Fruit fly (Drosophila melanogaster) S2 (cell line): ENCODE results near the gene sunn.

Experiments used
- CG8478 ChIP-seq: fragments of >200 bp; optimal IDR thresholded peaks from 2 replicates; lab custom pipeline; 2018
- CTCF ChIP-seq, 2 experiments: fragments of >200 bp; optimal IDR thresholded peaks; 2 replicates each; lab custom pipeline; 2018

sunn gene

dm6 chr3L:11728147-11728546 lies at the start of gene sunn:
sunn (plus strand) TSS chr3L:11728348.
- TF ChIP-seq CG8478 (lab: Kevin White, UChicago) (no peak), CTCF (optimal IDR thresholded peaks at IDR 0.05; lab: Kevin White, UChicago) (no peak)

- TF ChIP-seq CG8478 (lab: Kevin White, UChicago) (no peak), CTCF (optimal IDR thresholded peaks at IDR 0.05; lab: Kevin White, UChicago) (no peak)
These were observed 47.9 kb upstream of the sunn start, which contains the start of gene CG32085 for dm6 chr3L:11680298-11680697. CG32085 (minus strand) TSS chr3L:11680344.

dm6 chr3L:11681794-11682193 lies 46.4 kb upstream of the sunn start, which contains the start of gene TfIIEalpha:
TfIIEalpha (plus strand) TSS chr3L:11682038.
- no peak for TF ChIP-seq CG8478 (lab: Kevin White, UChicago)
- peak; percentile 41 to 56 for TF ChIP-seq CTCF (optimal IDR thresholded peaks at IDR 0.05; lab: Kevin White, UChicago)

- TF ChIP-seq CTCF (optimal IDR thresholded peaks at IDR 0.05; lab: Kevin White, UChicago) = no peak
- TF ChIP-seq CG8478 (lab: Kevin White, UChicago) = no peak
These were observed 44.2 kb upstream of the sunn start, which contains the start of gene Sugb for dm6 chr3L:11683819-11684521. Sugb (plus strand) TSS chr3L:11683980.

- TF ChIP-seq CG8478 (lab: Kevin White, UChicago) (no peak), CTCF (optimal IDR thresholded peaks at IDR 0.05; lab: Kevin White, UChicago) (no peak)
These were observed 43.7 kb upstream of the sunn start for dm6 chr3L:11684522-11684851.

dm6 chr3L:11685876-11686275 lies 42.3 kb upstream of the sunn start:
- TF ChIP-seq CG8478 (lab: Kevin White, UChicago) = no peak
- TF ChIP-seq CTCF (optimal IDR thresholded peaks at IDR 0.05; lab: Kevin White, UChicago) = no peak

dm6 chr3L:11689832-11690602 lies 38.1 kb upstream of the sunn start:
- TF ChIP-seq CTCF (optimal IDR thresholded peaks at IDR 0.05; lab: Kevin White, UChicago) (no peak), CG8478 (lab: Kevin White, UChicago) (no peak)

dm6 chr3L:11691203-11691797 lies 36.8 kb upstream of the sunn start, which contains the start of the genes Pldn and CG14135:
Pldn (minus strand) TSS chr3L:11691399.
CG14135 (plus strand) TSS chr3L:11691571.
- TF ChIP-seq CTCF (optimal IDR thresholded peaks at IDR 0.05; lab: Kevin White, UChicago) = peak in 1 of 2 experiments; percentile 12
- TF ChIP-seq CG8478 (lab: Kevin White, UChicago) = no peak

dm6 chr3L:11692853-11693252 lies 35.3 kb upstream of the sunn start:
- no peak for TF ChIP-seq CTCF (optimal IDR thresholded peaks at IDR 0.05; lab: Kevin White, UChicago)
- no peak for TF ChIP-seq CG8478 (lab: Kevin White, UChicago)

dm6 chr3L:11695063-11695462 lies 33.1 kb upstream of the sunn start:
- TF ChIP-seq CG8478 (lab: Kevin White, UChicago) = no peak
- TF ChIP-seq CTCF (optimal IDR thresholded peaks at IDR 0.05; lab: Kevin White, UChicago) = no peak

- no peak for TF ChIP-seq CG8478 (lab: Kevin White, UChicago)
- TF ChIP-seq CTCF (optimal IDR thresholded peaks at IDR 0.05; lab: Kevin White, UChicago) = no peak
These were observed 32.3 kb upstream of the sunn start for dm6 chr3L:11695827-11696226.

- TF ChIP-seq CG8478 (lab: Kevin White, UChicago) (no peak), CTCF (optimal IDR thresholded peaks at IDR 0.05; lab: Kevin White, UChicago) (peak in 1 of 2 experiments; percentile 5)
These were observed 31.6 kb upstream of the sunn start, which contains the start of gene Dph1 for dm6 chr3L:11696294-11697116. Dph1 (minus strand) TSS chr3L:11696963.

dm6 chr3L:11699163-11699562 lies 29.0 kb upstream of the sunn start, which contains the start of gene Dnai2:
Dnai2 (minus strand) TSS chr3L:11699263.
- TF ChIP-seq CG8478 (lab: Kevin White, UChicago) = no peak
- no peak for TF ChIP-seq CTCF (optimal IDR thresholded peaks at IDR 0.05; lab: Kevin White, UChicago)

- TF ChIP-seq CG8478 (lab: Kevin White, UChicago) = no peak
- no peak for TF ChIP-seq CTCF (optimal IDR thresholded peaks at IDR 0.05; lab: Kevin White, UChicago)
These were observed 26.5 kb upstream of the sunn start for dm6 chr3L:11701649-11702048.
